Fruit fly (Drosophila melanogaster) whole organism, embryonic: ENCODE measurements around the gene CtBP.

ENCODE experiments used
- Adf1 ChIP-seq: fragments of 200-800 bp; sonication (Bioruptor generic); IDR thresholded peaks from 2 replicates; pipeline ENCODE4 v1.3.6; 2022; ENCODE audit warnings: missing biosample characterization, missing genetic modification characterization
- B-H1 ChIP-seq: fragments of 200-800 bp; sonication (Bioruptor generic); IDR thresholded peaks from 3 replicates; pipeline ENCODE4 v1.3.6; 2022; ENCODE audit warnings: missing biosample characterization, missing genetic modification characterization
- Bgb ChIP-seq: fragments of 200-800 bp; sonication (Bioruptor generic); IDR thresholded peaks from 2 replicates; pipeline ENCODE4 v1.3.6; 2022; ENCODE audit warnings: missing biosample characterization, missing genetic modification characterization; ENCODE audit not compliant: partially characterized antibody
- CG10565 ChIP-seq: fragments of 200-800 bp; sonication (Bioruptor generic); optimal IDR thresholded peaks from 3 replicates; lab custom pipeline; 2016; ENCODE audit warnings: missing biosample characterization, mild to moderate bottlenecking, missing genetic modification characterization
- CG12299 ChIP-seq: fragments of 200-800 bp; sonication (Bioruptor generic); optimal IDR thresholded peaks from 2 replicates; lab custom pipeline; 2018; ENCODE audit warnings: missing biosample characterization, mild to moderate bottlenecking, missing genetic modification characterization
- CG12659 ChIP-seq: fragments of 200-800 bp; sonication (Bioruptor generic); optimal IDR thresholded peaks from 3 replicates; lab custom pipeline; 2017; ENCODE audit warnings: mild to moderate bottlenecking, missing biosample characterization, missing genetic modification reagents, missing genetic modification characterization
- CG13624 ChIP-seq: fragments of 200-800 bp; sonication (Bioruptor generic); optimal IDR thresholded peaks from 2 replicates; lab custom pipeline; 2016; ENCODE audit warnings: missing biosample characterization, missing genetic modification characterization
- CG13894 ChIP-seq: fragments of 200-800 bp; sonication (Bioruptor generic); optimal IDR thresholded peaks from 3 replicates; lab custom pipeline; 2018; ENCODE audit warnings: missing biosample characterization, mild to moderate bottlenecking, missing genetic modification characterization, moderate library complexity
- CG14710 ChIP-seq: fragments of 200-800 bp; sonication (Bioruptor generic); optimal IDR thresholded peaks from 3 replicates; lab custom pipeline; 2019; ENCODE audit warnings: missing biosample characterization, mild to moderate bottlenecking, missing genetic modification characterization, moderate library complexity
- CG15073 ChIP-seq: fragments of 200-800 bp; sonication (Bioruptor generic); optimal IDR thresholded peaks from 2 replicates; lab custom pipeline; 2016; ENCODE audit warnings: missing biosample characterization, missing genetic modification characterization
- CG18764 ChIP-seq: fragments of 200-800 bp; sonication (Bioruptor generic); optimal IDR thresholded peaks from 3 replicates; lab custom pipeline; 2016; ENCODE audit warnings: missing biosample characterization, missing genetic modification characterization
- CG2875 ChIP-seq: fragments of 200-800 bp; sonication (Bioruptor generic); optimal IDR thresholded peaks from 2 replicates; lab custom pipeline; 2017; ENCODE audit warnings: missing biosample characterization, mild to moderate bottlenecking, missing genetic modification characterization, missing genetic modification reagents
- CG31388 ChIP-seq: fragments of 200-800 bp; sonication (Bioruptor generic); optimal IDR thresholded peaks from 2 replicates; lab custom pipeline; 2016; ENCODE audit warnings: missing biosample characterization, missing genetic modification characterization
- CG32772 ChIP-seq: fragments of 200-800 bp; sonication (Bioruptor generic); IDR thresholded peaks from 2 replicates; pipeline ENCODE4 v1.3.6; 2022; ENCODE audit warnings: missing biosample characterization, missing genetic modification characterization
- CG34422 ChIP-seq: fragments of 200-800 bp; sonication (Bioruptor generic); IDR thresholded peaks from 3 replicates; pipeline ENCODE4 v1.3.6; 2022; ENCODE audit warnings: missing biosample characterization, missing genetic modification characterization
- CG6254 ChIP-seq: fragments of 200-800 bp; sonication (Bioruptor generic); optimal IDR thresholded peaks from 3 replicates; lab custom pipeline; 2017; ENCODE audit warnings: mild to moderate bottlenecking, missing biosample characterization, missing genetic modification reagents, missing genetic modification characterization
- CG8290 ChIP-seq, 3 experiments: fragments of 200-800 bp; sonication (Bioruptor generic); optimal IDR thresholded peaks; 2 replicates each; lab custom pipeline; 2016 to 2019; ENCODE audit warnings: missing biosample characterization in 3 of 3, missing genetic modification characterization in 3 of 3, mild to moderate bottlenecking in 2 of 3, moderate library complexity in 1 of 3
- Elba2 ChIP-seq: fragments of 200-800 bp; sonication (Bioruptor generic); optimal IDR thresholded peaks from 3 replicates; lab custom pipeline; 2016; ENCODE audit warnings: missing biosample characterization, missing genetic modification characterization
- HLHmδ ChIP-seq: fragments of 200-800 bp; sonication (Bioruptor generic); optimal IDR thresholded peaks from 2 replicates; lab custom pipeline; 2018; ENCODE audit warnings: missing biosample characterization, mild to moderate bottlenecking, missing genetic modification characterization, moderate library complexity
- Hand ChIP-seq: fragments of 200-800 bp; sonication (Bioruptor generic); optimal IDR thresholded peaks from 2 replicates; lab custom pipeline; 2017; ENCODE audit warnings: mild to moderate bottlenecking, missing biosample characterization, missing genetic modification reagents, missing genetic modification characterization
- MESR4 ChIP-seq: fragments of 200-800 bp; sonication (Bioruptor generic); optimal IDR thresholded peaks from 2 replicates; lab custom pipeline; 2018; ENCODE audit warnings: missing biosample characterization, mild to moderate bottlenecking, missing genetic modification characterization, moderate library complexity
- Med ChIP-seq: fragments of 200-800 bp; sonication (Bioruptor generic); peaks from one replicate; lab custom pipeline; 2016; ENCODE audit warnings: missing biosample characterization, missing genetic modification characterization, mild to moderate bottlenecking, inconsistent platforms, moderate library complexity
- NFAT ChIP-seq: fragments of 200-800 bp; sonication (Bioruptor generic); IDR thresholded peaks from 2 replicates; pipeline ENCODE4 v1.3.6; 2022; ENCODE audit warnings: missing biosample characterization, missing genetic modification characterization
- Oli ChIP-seq: fragments of 200-800 bp; sonication (Bioruptor generic); optimal IDR thresholded peaks from 2 replicates; lab custom pipeline; 2018; ENCODE audit warnings: missing biosample characterization, mild to moderate bottlenecking, missing genetic modification characterization, moderate library complexity
- Opbp ChIP-seq: fragments of 200-800 bp; sonication (Bioruptor generic); IDR thresholded peaks from 3 replicates; pipeline ENCODE4 v1.3.6; 2022; ENCODE audit warnings: missing biosample characterization, missing genetic modification characterization; ENCODE audit not compliant: partially characterized antibody
- ab ChIP-seq: fragments of 200-800 bp; sonication (Bioruptor generic); optimal IDR thresholded peaks from 2 replicates; lab custom pipeline; 2016; ENCODE audit warnings: missing biosample characterization, missing genetic modification characterization
- bowl ChIP-seq: fragments of 200-800 bp; sonication (Bioruptor generic); IDR thresholded peaks from 2 replicates; pipeline ENCODE4 v1.3.6; 2022; ENCODE audit warnings: missing biosample characterization, missing genetic modification characterization
- caup ChIP-seq: fragments of 200-800 bp; sonication (Bioruptor generic); optimal IDR thresholded peaks from 3 replicates; lab custom pipeline; 2017; ENCODE audit warnings: missing biosample characterization, mild to moderate bottlenecking, missing genetic modification characterization, moderate library complexity; ENCODE audit not compliant: severe bottlenecking
- chm ChIP-seq: fragments of 200-800 bp; sonication (Bioruptor generic); IDR thresholded peaks from 2 replicates; pipeline ENCODE4 v1.3.6; 2022; ENCODE audit warnings: missing biosample characterization, missing genetic modification characterization
- crc ChIP-seq: fragments of 200-800 bp; sonication (Bioruptor generic); optimal IDR thresholded peaks from 2 replicates; lab custom pipeline; 2016; ENCODE audit warnings: missing biosample characterization, missing genetic modification characterization
- crp ChIP-seq, 2 experiments: fragments of 200-800 bp; sonication (Bioruptor generic); optimal IDR thresholded peaks; 2 replicates in 1 of 2; 3 replicates in 1 of 2; lab custom pipeline; 2017; ENCODE audit warnings: missing biosample characterization in 2 of 2, missing genetic modification characterization in 2 of 2, mild to moderate bottlenecking in 1 of 2, moderate library complexity in 1 of 2
- cwo ChIP-seq: fragments of 200-800 bp; sonication (Bioruptor generic); optimal IDR thresholded peaks from 3 replicates; lab custom pipeline; 2017; ENCODE audit warnings: missing biosample characterization, missing genetic modification characterization, mild to moderate bottlenecking, moderate library complexity, missing genetic modification reagents
- gt ChIP-seq: fragments of 200-800 bp; sonication (Bioruptor generic); IDR thresholded peaks from 2 replicates; pipeline ENCODE4 v1.3.6; 2022; ENCODE audit warnings: missing biosample characterization, missing genetic modification characterization
- nerfin-1 ChIP-seq: fragments of 200-800 bp; sonication (Bioruptor generic); optimal IDR thresholded peaks from 3 replicates; lab custom pipeline; 2019; ENCODE audit warnings: missing biosample characterization, mild to moderate bottlenecking, missing genetic modification characterization, moderate library complexity
- nom ChIP-seq: fragments of 200-800 bp; sonication (Bioruptor generic); optimal IDR thresholded peaks from 2 replicates; lab custom pipeline; 2017; ENCODE audit warnings: missing biosample characterization, missing genetic modification characterization, mild to moderate bottlenecking, moderate library complexity, missing genetic modification reagents
- phol ChIP-seq: fragments of 200-800 bp; sonication (Bioruptor generic); optimal IDR thresholded peaks from 3 replicates; lab custom pipeline; 2018; ENCODE audit warnings: missing biosample characterization, mild to moderate bottlenecking, missing genetic modification characterization, moderate library complexity
- sd ChIP-seq: fragments of 200-800 bp; sonication (Bioruptor generic); optimal IDR thresholded peaks from 3 replicates; lab custom pipeline; 2018; ENCODE audit warnings: missing biosample characterization, mild to moderate bottlenecking, missing genetic modification characterization, moderate library complexity
- vfl ChIP-seq: fragments of 200-800 bp; sonication (Bioruptor generic); optimal IDR thresholded peaks from 2 replicates; lab custom pipeline; 2016; ENCODE audit warnings: missing biosample characterization, missing genetic modification characterization
- zf30C ChIP-seq: fragments of 200-800 bp; sonication (Bioruptor generic); optimal IDR thresholded peaks from 3 replicates; lab custom pipeline; 2018; ENCODE audit warnings: missing biosample characterization, mild to moderate bottlenecking, missing genetic modification characterization
- zfh2 ChIP-seq: fragments of 200-800 bp; sonication (Bioruptor generic); optimal IDR thresholded peaks from 2 replicates; lab custom pipeline; 2016; ENCODE audit warnings: missing biosample characterization, missing genetic modification characterization

Gene CtBP

dm6 chr3R:13011621-13011963 lies at the start of gene CtBP:
TSS of gene CtBP (plus strand) at chr3R:13011649.
- peak; percentile 58 for TF ChIP-seq MESR4 (GFP tag; lab: Kevin White, UChicago)
- no peak for TF ChIP-seq caup (GFP tag; lab: Kevin White, UChicago)
- TF ChIP-seq CG32772 (GFP tag; lab: Robert Waterston, UW): no peak
- TF ChIP-seq sd: peak; percentile 88
- no peak for TF ChIP-seq zfh2
- no peak for TF ChIP-seq CG2875 (GFP tag; lab: Kevin White, UChicago)
- TF ChIP-seq vfl (GFP tag; lab: Kevin White, UChicago): no peak
- no peak for TF ChIP-seq ab (GFP tag; lab: Kevin White, UChicago)
- TF ChIP-seq chm (GFP tag; lab: Robert Waterston, UW): 0 out of 2 replicates have a peak, but pooled peaks have one; percentile 7
- TF ChIP-seq CG10565 (GFP tag; lab: Kevin White, UChicago): no peak
- no peak for TF ChIP-seq CG15073 (GFP tag; lab: Kevin White, UChicago)
- TF ChIP-seq CG12659 (GFP tag; lab: Kevin White, UChicago): peak; percentile 55
- TF ChIP-seq crc (GFP tag; lab: Kevin White, UChicago): no peak
- peak; percentile 62 for TF ChIP-seq nerfin-1 (tag; lab: Kevin White, UChicago)
- no peak for TF ChIP-seq Opbp (GFP tag; lab: Robert Waterston, UW)
- TF ChIP-seq Oli (tag; lab: Kevin White, UChicago): no peak
- 0 out of 2 replicates have a peak, but pooled peaks have one; percentile 33 for TF ChIP-seq NFAT (GFP tag; lab: Robert Waterston, UW)
- TF ChIP-seq CG12299: no peak
- peak; percentile 23; the same call in 1 of the 2 replicates for TF ChIP-seq Adf1 (GFP tag; lab: Robert Waterston, UW)
- TF ChIP-seq CG34422 (GFP tag; lab: Robert Waterston, UW): peak; percentile 60; the same call in 1 of the 3 replicates
- TF ChIP-seq CG13624 (GFP tag; lab: Kevin White, UChicago): no peak
- TF ChIP-seq CG14710: peak; percentile 14
- TF ChIP-seq Elba2 (GFP tag; lab: Kevin White, UChicago): peak; percentile 4
- peak; percentile 47 for TF ChIP-seq HLHmδ (GFP tag; lab: Kevin White, UChicago)
- no peak for TF ChIP-seq cwo
- TF ChIP-seq Bgb (GFP tag; lab: Robert Waterston, UW): peak; percentile 40; the same call in 1 of the 2 replicates
- peak; percentile 80 for TF ChIP-seq Med (GFP tag; lab: Kevin White, UChicago)
- TF ChIP-seq zf30C (GFP tag; lab: Kevin White, UChicago): peak; percentile 24
- peak; percentile 96 for TF ChIP-seq phol
- 0 out of 2 replicates have a peak, but pooled peaks have one; percentile 9 for TF ChIP-seq bowl (GFP tag; lab: Robert Waterston, UW)
- TF ChIP-seq CG18764 (GFP tag; lab: Kevin White, UChicago): no peak
- peak; percentile 63 for TF ChIP-seq nom (GFP tag; lab: Kevin White, UChicago)
- no peak for TF ChIP-seq crp (GFP tag; optimal IDR thresholded peaks at IDR 0.05; lab: Kevin White, UChicago)
- TF ChIP-seq gt (GFP tag; lab: Robert Waterston, UW): no peak
- no peak for TF ChIP-seq CG8290 (GFP tag; optimal IDR thresholded peaks at IDR 0.05; lab: Kevin White, UChicago)
- TF ChIP-seq CG8290 (tag; optimal IDR thresholded peaks at IDR 0.05; lab: Kevin White, UChicago): no peak
- TF ChIP-seq B-H1 (GFP tag; lab: Robert Waterston, UW): no peak
- no peak for TF ChIP-seq Hand (GFP tag; lab: Kevin White, UChicago)
- no peak for TF ChIP-seq CG6254 (GFP tag; lab: Kevin White, UChicago)
- no peak for TF ChIP-seq CG13894

DNA sequence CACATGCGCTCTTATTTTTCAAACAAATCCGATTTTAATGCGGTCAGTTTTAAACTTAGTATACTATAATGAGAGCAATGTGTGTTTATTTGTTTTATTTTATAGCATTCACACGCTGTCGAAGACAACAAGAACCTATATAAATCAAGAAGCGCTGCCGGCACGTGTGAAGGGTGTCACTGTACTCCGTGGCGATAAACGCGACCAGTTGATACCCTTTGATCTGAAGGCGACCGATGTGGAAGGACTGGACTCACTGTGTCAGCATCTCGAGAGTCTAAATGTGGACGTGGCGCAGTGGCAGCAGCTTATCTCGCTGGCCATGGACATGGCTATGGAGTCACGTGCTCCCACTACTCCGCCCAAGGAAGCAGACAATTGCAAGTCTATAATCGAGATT lies 48.8 kb upstream of the CtBP start:
- TF ChIP-seq cwo (peak; percentile 9), CG31388 (GFP tag; lab: Kevin White, UChicago) (no peak)
- TF ChIP-seq, all 482 proteins: peak for 1
